Fruit fly (Drosophila melanogaster) whole organism, pupa: Measurements from ENCODE around the gene PGRP-SA.

Source experiments
- CG10348 ChIP-seq: fragments of 200-800 bp; sonication (Bioruptor generic); IDR thresholded peaks from 2 replicates; pipeline ENCODE4 v1.3.6; 2022; ENCODE audit warnings: missing biosample characterization, missing genetic modification characterization
- CG12605 ChIP-seq: fragments of 200-800 bp; sonication (Bioruptor generic); IDR thresholded peaks from 2 replicates; pipeline ENCODE4 v1.3.6; 2022; ENCODE audit warnings: missing biosample characterization, missing genetic modification characterization
- CG13204 ChIP-seq: fragments of 200-800 bp; sonication (Bioruptor generic); optimal IDR thresholded peaks from 2 replicates; lab custom pipeline; 2018; ENCODE audit warnings: missing biosample characterization, mild to moderate bottlenecking, missing genetic modification characterization, moderate library complexity
- CG14655 ChIP-seq: fragments of 200-800 bp; sonication (Bioruptor generic); optimal IDR thresholded peaks from 3 replicates; lab custom pipeline; 2017; ENCODE audit warnings: mild to moderate bottlenecking, missing biosample characterization, missing genetic modification reagents, missing genetic modification characterization
- CG15710 ChIP-seq: fragments of 200-800 bp; sonication (Bioruptor generic); optimal IDR thresholded peaks from 2 replicates; lab custom pipeline; 2018; ENCODE audit warnings: missing biosample characterization, mild to moderate bottlenecking, missing genetic modification characterization, moderate library complexity
- CG17806 ChIP-seq: fragments of 200-800 bp; sonication (Bioruptor generic); optimal IDR thresholded peaks from 2 replicates; lab custom pipeline; 2018; ENCODE audit warnings: missing biosample characterization, mild to moderate bottlenecking, missing genetic modification characterization, moderate library complexity
- CG32121 ChIP-seq: fragments of 200-800 bp; sonication (Bioruptor generic); IDR thresholded peaks from 2 replicates; pipeline ENCODE4 v1.3.6; 2022; ENCODE audit warnings: missing biosample characterization, missing genetic modification characterization
- CG34367 ChIP-seq: fragments of 200-800 bp; sonication (Bioruptor generic); optimal IDR thresholded peaks from 2 replicates; lab custom pipeline; 2018; ENCODE audit warnings: missing biosample characterization, mild to moderate bottlenecking, missing genetic modification characterization
- CG4496 ChIP-seq: fragments of 200-800 bp; sonication (Bioruptor generic); IDR thresholded peaks from 3 replicates; pipeline ENCODE4 v1.3.6; 2022; ENCODE audit warnings: missing biosample characterization, missing genetic modification characterization
- CG8159 ChIP-seq: fragments of 200-800 bp; sonication (Bioruptor generic); optimal IDR thresholded peaks from 3 replicates; lab custom pipeline; 2018; ENCODE audit warnings: missing biosample characterization, mild to moderate bottlenecking, missing genetic modification characterization, moderate library complexity
- CG8301 ChIP-seq: fragments of 200-800 bp; sonication (Bioruptor generic); optimal IDR thresholded peaks from 2 replicates; lab custom pipeline; 2018; ENCODE audit warnings: missing biosample characterization, mild to moderate bottlenecking, missing genetic modification characterization
- CG9948 ChIP-seq: fragments of 200-800 bp; sonication (Bioruptor generic); optimal IDR thresholded peaks from 2 replicates; lab custom pipeline; 2018; ENCODE audit warnings: missing biosample characterization, mild to moderate bottlenecking, missing genetic modification characterization, moderate library complexity
- D1 ChIP-seq: fragments of 200-800 bp; sonication (Bioruptor generic); optimal IDR thresholded peaks from 2 replicates; lab custom pipeline; 2018; ENCODE audit warnings: missing biosample characterization, mild to moderate bottlenecking, missing genetic modification characterization, moderate library complexity
- EcR ChIP-seq: fragments of 200-800 bp; sonication (Bioruptor generic); optimal IDR thresholded peaks from 3 replicates; lab custom pipeline; 2019; ENCODE audit warnings: missing biosample characterization, missing genetic modification characterization, mild to moderate bottlenecking, moderate library complexity, missing genetic modification reagents
- Ets98B ChIP-seq: fragments of 200-800 bp; sonication (Bioruptor generic); IDR thresholded peaks from 2 replicates; pipeline ENCODE4 v1.3.6; 2022; ENCODE audit warnings: missing biosample characterization, missing genetic modification characterization
- Pif1A ChIP-seq: fragments of 200-800 bp; sonication (Bioruptor generic); optimal IDR thresholded peaks from 3 replicates; lab custom pipeline; 2016; ENCODE audit warnings: missing biosample characterization, missing genetic modification characterization
- Pif1B ChIP-seq: fragments of 200-800 bp; sonication (Bioruptor generic); optimal IDR thresholded peaks from 3 replicates; lab custom pipeline; 2016; ENCODE audit warnings: missing biosample characterization, missing genetic modification characterization
- Snoo ChIP-seq: fragments of 200-800 bp; sonication (Bioruptor generic); optimal IDR thresholded peaks from 3 replicates; lab custom pipeline; 2017; ENCODE audit warnings: missing biosample characterization, mild to moderate bottlenecking, missing genetic modification characterization, inconsistent platforms
- fd96Ca ChIP-seq: fragments of 200-800 bp; sonication (Bioruptor generic); IDR thresholded peaks from 3 replicates; pipeline ENCODE4 v1.3.6; 2022; ENCODE audit warnings: missing biosample characterization, missing genetic modification characterization
- gl ChIP-seq: fragments of 200-800 bp; sonication (Bioruptor generic); optimal IDR thresholded peaks from 2 replicates; lab custom pipeline; 2018; ENCODE audit warnings: missing biosample characterization, mild to moderate bottlenecking, missing genetic modification characterization
- rn ChIP-seq: fragments of 200-800 bp; sonication (Bioruptor generic); IDR thresholded peaks from 2 replicates; pipeline ENCODE4 v1.3.6; 2022; ENCODE audit warnings: missing biosample characterization, missing genetic modification characterization

PGRP-SA gene

DNA sequence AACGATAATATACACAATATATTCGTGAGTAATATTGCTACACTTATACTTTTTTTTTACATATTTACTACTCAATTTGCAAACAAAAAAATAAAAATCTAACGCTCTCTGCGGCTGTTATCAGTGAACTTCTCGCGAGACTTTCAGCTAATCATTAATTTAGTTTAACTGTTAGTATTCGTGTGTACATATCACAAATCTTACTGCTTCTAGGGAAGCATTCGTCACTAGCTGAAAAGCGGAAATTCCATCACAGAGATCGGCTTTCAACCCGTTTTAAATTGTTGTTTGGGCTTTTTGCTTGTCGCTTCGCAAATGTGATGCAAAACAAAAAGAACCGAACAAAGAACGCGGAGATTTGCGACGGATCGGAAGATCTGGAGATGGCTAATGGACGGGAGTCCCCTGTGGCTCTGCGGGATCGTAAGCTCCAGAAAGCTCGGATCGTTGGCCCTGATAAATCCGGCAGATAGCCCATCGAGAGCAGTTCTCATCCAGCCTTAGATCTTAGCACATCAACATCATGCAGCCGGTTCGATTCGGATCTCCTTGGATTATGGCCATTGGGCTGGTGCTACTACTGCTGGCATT lies at the start of gene PGRP-SA:
Gene PGRP-SA (plus strand): TSS at position 194 of the 591 bp plus-strand sequence.
- TF ChIP-seq CG4496 (GFP tag; lab: Robert Waterston, UW): 0 out of 3 replicates have a peak, but pooled peaks have one; percentile 12
- TF ChIP-seq Snoo (tag; lab: Kevin White, UChicago): no peak

DNA sequence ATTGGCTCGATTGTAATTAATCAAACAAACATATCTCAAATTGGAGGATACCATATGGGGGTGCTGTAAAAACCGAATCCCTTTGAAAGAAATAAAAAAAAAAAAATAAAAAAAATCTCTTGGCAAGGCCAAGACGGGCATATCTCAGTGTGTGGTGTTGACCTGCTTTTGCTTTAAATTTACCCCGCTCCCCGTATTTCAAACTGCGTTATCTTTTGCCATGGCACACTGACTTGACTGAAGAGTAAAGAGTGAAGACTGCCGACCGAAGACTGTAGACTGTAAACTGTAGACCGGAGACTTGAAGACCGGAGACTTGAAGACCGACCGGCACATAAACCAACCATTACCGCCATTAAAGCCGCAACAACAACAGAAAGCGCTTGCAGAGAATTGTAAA lies 49.5 kb upstream of the PGRP-SA start:
- TF ChIP-seq CG32121 (GFP tag; lab: Robert Waterston, UW) (0 out of 2 replicates have a peak, but pooled peaks have one; percentile 15), Pif1B (GFP tag; lab: Kevin White, UChicago) (no peak)

DNA sequence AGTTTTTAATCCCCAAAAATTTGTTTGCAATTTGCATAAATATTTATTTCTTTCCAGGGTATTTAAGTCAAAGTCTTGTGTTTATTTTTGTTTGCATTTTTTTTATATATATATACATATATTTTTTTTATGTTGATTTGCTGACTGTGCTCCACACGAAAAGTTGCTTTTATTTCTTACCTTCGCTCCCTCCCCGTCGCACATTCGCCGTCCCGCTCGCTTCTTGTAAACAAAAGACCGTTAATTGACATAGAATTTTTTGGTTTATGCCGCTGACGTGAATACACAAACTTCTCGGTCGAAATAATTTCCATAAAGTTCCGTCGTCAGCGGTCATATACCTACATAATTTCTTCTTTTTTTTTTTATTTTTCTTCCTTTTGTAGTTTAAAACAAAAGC lies 48.6 kb upstream of the PGRP-SA start:
- TF ChIP-seq fd96Ca (GFP tag; lab: Robert Waterston, UW): no peak
- no peak for TF ChIP-seq gl (tag; lab: Kevin White, UChicago)
- no peak for TF ChIP-seq CG13204
- TF ChIP-seq CG9948: no peak
- TF ChIP-seq CG14655 (GFP tag; lab: Kevin White, UChicago): no peak
- no peak for TF ChIP-seq CG34367 (tag; lab: Kevin White, UChicago)
- TF ChIP-seq Snoo (tag; lab: Kevin White, UChicago): no peak
- no peak for TF ChIP-seq CG4496 (GFP tag; lab: Robert Waterston, UW)
- no peak for TF ChIP-seq Ets98B (GFP tag; lab: Robert Waterston, UW)
- TF ChIP-seq CG8301 (tag; lab: Kevin White, UChicago): no peak
- no peak for TF ChIP-seq CG15710
- TF ChIP-seq D1: no peak
- TF ChIP-seq, all 21 proteins: peak for 0

DNA sequence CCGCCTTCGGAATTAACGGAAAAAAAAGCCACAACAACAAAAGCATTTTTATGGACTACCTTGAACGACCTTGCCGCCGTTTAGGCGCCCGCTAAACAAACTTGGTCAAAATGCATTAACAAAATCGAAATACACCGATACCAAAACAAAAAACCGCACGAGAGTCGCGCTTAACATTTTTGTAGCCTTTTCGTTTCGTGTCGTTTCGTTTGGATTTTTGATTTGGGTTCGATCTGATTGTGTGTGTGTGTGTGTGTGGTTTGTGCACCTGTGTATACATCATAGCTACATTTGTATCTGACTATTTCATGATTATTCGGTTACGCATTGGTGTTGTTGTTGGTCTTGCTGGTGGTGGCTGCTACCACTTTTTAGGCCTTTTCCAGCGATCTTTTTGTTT lies 45.9 kb upstream of the PGRP-SA start:
- TF ChIP-seq D1 (no peak), CG12605 (no peak), Ets98B (GFP tag; lab: Robert Waterston, UW) (no peak), CG14655 (GFP tag; lab: Kevin White, UChicago) (no peak), rn (no peak), CG13204 (no peak), CG32121 (GFP tag; lab: Robert Waterston, UW) (no peak), Pif1A (GFP tag; lab: Kevin White, UChicago) (no peak), fd96Ca (GFP tag; lab: Robert Waterston, UW) (no peak), CG8159 (no peak), CG4496 (GFP tag; lab: Robert Waterston, UW) (no peak), CG10348 (no peak), CG17806 (tag; lab: Kevin White, UChicago) (no peak), CG9948 (no peak), EcR (GFP tag; lab: Kevin White, UChicago) (no peak), CG15710 (no peak), CG34367 (tag; lab: Kevin White, UChicago) (no peak), Pif1B (GFP tag; lab: Kevin White, UChicago) (no peak), gl (tag; lab: Kevin White, UChicago) (no peak), Snoo (tag; lab: Kevin White, UChicago) (no peak)

DNA sequence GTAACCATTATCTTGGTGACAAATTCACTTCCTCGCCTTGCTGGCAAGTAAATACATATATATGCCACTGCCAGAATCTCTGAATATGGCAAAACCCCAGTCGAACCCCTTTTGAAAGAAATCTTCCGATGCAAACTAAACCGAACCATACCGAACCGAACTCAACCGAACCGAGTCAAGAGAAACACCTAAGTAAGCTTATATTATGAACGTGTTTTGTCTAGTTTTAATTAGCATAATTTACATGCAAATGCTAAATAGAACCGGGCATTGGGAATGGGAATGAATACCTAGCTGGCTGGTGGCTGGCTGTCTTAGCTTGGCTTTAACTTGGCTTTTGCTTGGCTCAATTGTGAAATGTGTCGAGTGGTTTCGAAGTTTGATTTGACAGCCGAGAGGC lies 44.1 kb upstream of the PGRP-SA start:
- TF ChIP-seq rn (no peak), CG9948 (no peak)

DNA sequence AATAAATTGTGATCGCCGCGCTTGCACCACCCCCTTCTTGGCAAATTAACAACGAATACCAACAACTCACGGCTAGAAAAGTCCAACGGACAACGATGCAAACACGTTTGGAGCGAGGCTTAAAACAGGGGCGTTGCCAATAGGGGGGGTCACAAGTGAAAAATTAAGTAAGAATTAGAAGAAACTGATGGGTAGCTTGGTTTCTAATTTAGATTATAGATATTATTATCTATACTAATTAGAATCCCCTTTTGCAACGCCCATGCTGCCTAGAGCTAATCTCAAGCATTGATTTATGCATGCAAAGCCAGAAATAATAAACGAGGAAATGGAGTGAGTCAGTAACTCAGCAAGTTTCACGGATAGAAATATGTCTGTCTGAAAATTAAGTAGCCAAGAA lies 43.0 kb upstream of the PGRP-SA start:
- TF ChIP-seq CG14655 (GFP tag; lab: Kevin White, UChicago) (peak; percentile 86), CG32121 (GFP tag; lab: Robert Waterston, UW) (peak; percentile 94), Pif1A (GFP tag; lab: Kevin White, UChicago) (peak; percentile 74), CG34367 (tag; lab: Kevin White, UChicago) (peak; percentile 24), CG9948 (peak; percentile 50), CG8301 (tag; lab: Kevin White, UChicago) (peak; percentile 86), gl (tag; lab: Kevin White, UChicago) (no peak), D1 (no peak), fd96Ca (GFP tag; lab: Robert Waterston, UW) (peak; percentile 95), CG12605 (peak; percentile 91), Snoo (tag; lab: Kevin White, UChicago) (no peak), CG8159 (peak; percentile 17), CG10348 (peak; percentile 63), CG15710 (peak; percentile 35), CG17806 (tag; lab: Kevin White, UChicago) (peak; percentile 43), Pif1B (GFP tag; lab: Kevin White, UChicago) (peak; percentile 62), CG13204 (no peak), CG4496 (GFP tag; lab: Robert Waterston, UW) (peak; percentile 97), EcR (GFP tag; lab: Kevin White, UChicago) (no peak), Ets98B (GFP tag; lab: Robert Waterston, UW) (peak; percentile 96), rn (peak; percentile 75)

DNA sequence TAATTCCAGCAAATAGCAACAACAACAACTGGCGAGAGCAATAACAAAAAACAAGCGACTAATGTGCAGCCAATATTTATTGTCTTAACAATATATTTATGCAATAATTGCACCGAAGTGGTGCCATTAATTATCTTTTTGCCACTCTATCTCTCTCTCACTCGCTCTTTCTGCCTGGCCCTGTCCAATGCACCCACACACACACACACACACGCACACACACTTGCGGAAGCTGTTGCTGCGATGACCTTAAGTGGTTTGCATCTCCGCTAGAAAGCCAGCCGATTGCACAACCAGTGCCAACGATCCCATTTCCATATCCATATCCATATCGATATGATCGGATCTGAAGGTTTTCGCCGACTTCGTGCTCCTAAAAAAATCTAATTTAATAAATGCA lies 41.2 kb upstream of the PGRP-SA start:
- TF ChIP-seq CG8301 (tag; lab: Kevin White, UChicago) (no peak), CG9948 (no peak), EcR (GFP tag; lab: Kevin White, UChicago) (peak; percentile 46), D1 (peak; percentile 36), Ets98B (GFP tag; lab: Robert Waterston, UW) (no peak)
